Worm (Caenorhabditis elegans) whole organism, late embryonic: ENCODE data around the gene C25F9.4.

Experiments used
- C08G9.2 ChIP-seq: sonication (generic microtip); optimal IDR thresholded peaks from 2 replicates; lab custom pipeline; 2016; ENCODE audit warnings: mild to moderate bottlenecking, missing genetic modification characterization, moderate library complexity, missing compliant biosample characterization
- C38D4.7 ChIP-seq: fragments of 200-800 bp; sonication (Bioruptor generic); optimal IDR thresholded peaks from 2 replicates; lab custom pipeline; 2018; ENCODE audit warnings: mild to moderate bottlenecking, missing genetic modification characterization, moderate library complexity, missing compliant biosample characterization
- F13H6.1 ChIP-seq: sonication (generic microtip); optimal IDR thresholded peaks from 2 replicates; lab custom pipeline; 2016; ENCODE audit warnings: missing genetic modification characterization, missing compliant biosample characterization
- K02D7.2 ChIP-seq: sonication (generic microtip); optimal IDR thresholded peaks from 2 replicates; lab custom pipeline; 2017; ENCODE audit warnings: mild to moderate bottlenecking, missing genetic modification characterization, missing compliant biosample characterization
- K09A11.1 ChIP-seq: sonication (generic microtip); optimal IDR thresholded peaks from 2 replicates; lab custom pipeline; 2017; ENCODE audit warnings: antibody characterized with exemption, mild to moderate bottlenecking, missing genetic modification characterization, missing compliant biosample characterization; ENCODE audit not compliant: insufficient read depth
- T23F11.4 ChIP-seq: fragments of 200-800 bp; sonication (Bioruptor generic); optimal IDR thresholded peaks from 2 replicates; lab custom pipeline; 2018; ENCODE audit warnings: mild to moderate bottlenecking, missing genetic modification characterization, missing compliant biosample characterization
- Y22D7AL.16 ChIP-seq: sonication (generic microtip); optimal IDR thresholded peaks from 2 replicates; lab custom pipeline; 2016; ENCODE audit warnings: missing genetic modification characterization, missing compliant biosample characterization
- ceh-14 ChIP-seq: sonication (generic microtip); optimal IDR thresholded peaks from 2 replicates; lab custom pipeline; 2016; ENCODE audit warnings: missing genotype, missing genetic modification characterization, missing compliant biosample characterization
- ceh-18 ChIP-seq: sonication (generic microtip); optimal IDR thresholded peaks from 2 replicates; lab custom pipeline; 2016; ENCODE audit warnings: missing genetic modification characterization, missing compliant biosample characterization
- ceh-2 ChIP-seq: sonication (generic microtip); optimal IDR thresholded peaks from 2 replicates; lab custom pipeline; 2016; ENCODE audit warnings: missing genotype, missing genetic modification characterization, missing compliant biosample characterization
- ceh-22 ChIP-seq: sonication (generic microtip); optimal IDR thresholded peaks from 2 replicates; lab custom pipeline; 2017; ENCODE audit warnings: missing biosample characterization, missing genetic modification characterization
- ceh-24 ChIP-seq: sonication (generic microtip); optimal IDR thresholded peaks from 2 replicates; lab custom pipeline; 2016; ENCODE audit warnings: mild to moderate bottlenecking, missing genetic modification characterization, missing compliant biosample characterization
- ceh-30 ChIP-seq: fragments of 150-350 bp; optimal IDR thresholded peaks from 2 replicates; lab custom pipeline; 2014; ENCODE audit warnings: missing biosample characterization, missing genetic modification characterization
- ceh-31 ChIP-seq: sonication (generic microtip); optimal IDR thresholded peaks from 2 replicates; lab custom pipeline; 2016; ENCODE audit warnings: missing genetic modification characterization, missing compliant biosample characterization
- ceh-34 ChIP-seq: sonication (generic microtip); optimal IDR thresholded peaks from 2 replicates; lab custom pipeline; 2016; ENCODE audit warnings: mild to moderate bottlenecking, missing genetic modification characterization, missing compliant biosample characterization
- ceh-6 ChIP-seq: fragments of 200-800 bp; sonication (Bioruptor generic); optimal IDR thresholded peaks from 2 replicates; lab custom pipeline; 2018; ENCODE audit warnings: mild to moderate bottlenecking, missing genetic modification characterization, missing compliant biosample characterization
- che-1 ChIP-seq: sonication (generic microtip); optimal IDR thresholded peaks from 2 replicates; lab custom pipeline; 2016; ENCODE audit warnings: mild to moderate bottlenecking, missing genetic modification characterization, missing compliant biosample characterization
- dve-1 ChIP-seq: sonication (generic microtip); optimal IDR thresholded peaks from 2 replicates; lab custom pipeline; 2017; ENCODE audit warnings: antibody characterized with exemption, mild to moderate bottlenecking, missing genetic modification characterization, missing compliant biosample characterization
- elt-2 ChIP-seq: sonication (generic microtip); optimal IDR thresholded peaks from 2 replicates; lab custom pipeline; 2016; ENCODE audit warnings: missing genetic modification reagents, missing genetic modification characterization, missing compliant biosample characterization
- elt-4 ChIP-seq: sonication (generic microtip); optimal IDR thresholded peaks from 2 replicates; lab custom pipeline; 2016; ENCODE audit warnings: missing genetic modification characterization, missing compliant biosample characterization
- fkh-10 ChIP-seq: fragments of 150-350 bp; optimal IDR thresholded peaks from 2 replicates; lab custom pipeline; 2014; ENCODE audit warnings: missing biosample characterization, missing genetic modification reagents, missing genetic modification characterization
- fkh-6 ChIP-seq: sonication (generic microtip); optimal IDR thresholded peaks from 2 replicates; lab custom pipeline; 2016; ENCODE audit warnings: missing genetic modification characterization, missing compliant biosample characterization
- gmeb-2 ChIP-seq: sonication (generic microtip); optimal IDR thresholded peaks from 2 replicates; lab custom pipeline; 2016; ENCODE audit warnings: missing genetic modification characterization, inconsistent platforms, missing compliant biosample characterization
- hlh-30 ChIP-seq: sonication (generic microtip); optimal IDR thresholded peaks from 2 replicates; lab custom pipeline; 2017; ENCODE audit warnings: antibody characterized with exemption, missing genetic modification characterization, missing compliant biosample characterization; ENCODE audit not compliant: insufficient read depth
- hlh-8 ChIP-seq: sonication (generic microtip); optimal IDR thresholded peaks from 2 replicates; lab custom pipeline; 2016; ENCODE audit warnings: missing genotype, missing genetic modification characterization, missing compliant biosample characterization
- madf-2 ChIP-seq: sonication (generic microtip); optimal IDR thresholded peaks from 2 replicates; lab custom pipeline; 2017; ENCODE audit warnings: missing genetic modification characterization, missing compliant biosample characterization
- mec-3 ChIP-seq: sonication (generic microtip); optimal IDR thresholded peaks from 2 replicates; lab custom pipeline; 2016; ENCODE audit warnings: borderline replicate concordance, missing genetic modification characterization, missing compliant biosample characterization
- nhr-232 ChIP-seq: sonication (generic microtip); optimal IDR thresholded peaks from 2 replicates; lab custom pipeline; 2016; ENCODE audit warnings: missing genetic modification characterization, missing compliant biosample characterization
- npax-4 ChIP-seq: sonication (generic microtip); optimal IDR thresholded peaks from 2 replicates; lab custom pipeline; 2016; ENCODE audit warnings: missing genetic modification characterization, missing compliant biosample characterization
- odd-2 ChIP-seq: sonication (generic microtip); optimal IDR thresholded peaks from 2 replicates; lab custom pipeline; 2017; ENCODE audit warnings: antibody characterized with exemption, mild to moderate bottlenecking, missing genetic modification characterization, missing compliant biosample characterization
- pat-9 ChIP-seq: fragments of 200-800 bp; sonication (Bioruptor generic); optimal IDR thresholded peaks from 2 replicates; lab custom pipeline; 2018; ENCODE audit warnings: mild to moderate bottlenecking, missing genetic modification characterization, moderate library complexity, missing compliant biosample characterization
- pax-1 ChIP-seq: fragments of 150-350 bp; optimal IDR thresholded peaks from 2 replicates; lab custom pipeline; 2014; ENCODE audit warnings: missing biosample characterization, missing genetic modification characterization
- pha-4 ChIP-seq: fragments of 150-350 bp; optimal IDR thresholded peaks from 2 replicates; lab custom pipeline; 2018; ENCODE audit warnings: missing biosample characterization, missing genetic modification reagents, missing genetic modification characterization
- pqm-1 ChIP-seq: sonication (generic microtip); optimal IDR thresholded peaks from 2 replicates; lab custom pipeline; 2016; ENCODE audit warnings: missing genetic modification characterization, missing compliant biosample characterization
- ref-2 ChIP-seq: sonication (generic microtip); optimal IDR thresholded peaks from 2 replicates; lab custom pipeline; 2016; ENCODE audit warnings: missing genetic modification characterization, missing compliant biosample characterization
- tbx-2 ChIP-seq: sonication (generic microtip); optimal IDR thresholded peaks from 2 replicates; lab custom pipeline; 2016; ENCODE audit warnings: missing genetic modification characterization, missing compliant biosample characterization
- ttx-3 ChIP-seq: sonication (generic microtip); optimal IDR thresholded peaks from 2 replicates; lab custom pipeline; 2016; ENCODE audit warnings: missing genetic modification reagents, missing genetic modification characterization, missing compliant biosample characterization
- unc-42 ChIP-seq: sonication (generic microtip); optimal IDR thresholded peaks from 2 replicates; lab custom pipeline; 2016; ENCODE audit warnings: missing genotype, missing genetic modification characterization, missing compliant biosample characterization
- unc-86 ChIP-seq: sonication (generic microtip); optimal IDR thresholded peaks from 2 replicates; lab custom pipeline; 2016; ENCODE audit warnings: missing genetic modification characterization, missing compliant biosample characterization

Gene C25F9.4

ce11 chrV:19421131-19421530 lies 4.8 kb upstream of the C25F9.4 start, which contains the start of gene C25F9.2:
Gene C25F9.2, plus strand, starts transcription at chrV:19421471.
- no peak for TF ChIP-seq mec-3
- TF ChIP-seq ceh-14 (tag; lab: Kevin White, UChicago) = no peak
- TF ChIP-seq gmeb-2 = no peak
- no peak for TF ChIP-seq che-1 (tag; lab: Kevin White, UChicago)
- no peak for TF ChIP-seq ceh-30 (tag; lab: Kevin White, UChicago)
- no peak for TF ChIP-seq ceh-34
- no peak for TF ChIP-seq ceh-6
- TF ChIP-seq pqm-1 = no peak
- TF ChIP-seq ceh-24 (tag; lab: Kevin White, UChicago) = no peak
- no peak for TF ChIP-seq pat-9 (tag; lab: Kevin White, UChicago)
- TF ChIP-seq, all 69 proteins: peak for 0

DNA sequence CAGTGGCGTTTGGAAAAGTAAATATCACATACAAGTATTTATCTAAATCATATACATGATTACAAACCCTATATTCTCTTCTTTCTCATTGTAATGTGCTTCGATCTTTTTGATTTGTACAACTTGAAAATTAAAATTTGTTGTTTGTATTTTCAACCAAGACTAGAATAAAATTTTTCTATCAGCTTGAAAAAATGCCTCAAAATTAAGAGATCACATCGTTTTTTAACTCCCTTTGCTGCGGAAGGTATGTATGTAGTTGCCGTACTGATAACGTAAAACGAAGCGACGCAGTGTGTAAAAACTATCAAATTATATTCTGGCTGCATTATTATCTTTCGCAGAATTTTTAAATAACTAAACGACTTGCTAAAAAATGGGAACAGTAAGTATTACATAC lies 1.5 kb upstream of the C25F9.4 start, which contains the start of gene C25F9.15:
Gene C25F9.15, plus strand, starts transcription at position 301 of the 400 bp plus-strand sequence.
- TF ChIP-seq ceh-14 (tag; lab: Kevin White, UChicago) = no peak
- no peak for TF ChIP-seq pha-4 (tag; lab: Kevin White, UChicago)
- TF ChIP-seq nhr-232 (tag; lab: Kevin White, UChicago) = no peak
- no peak for TF ChIP-seq fkh-10 (GFP tag; lab: Kevin White, UChicago)
- no peak for TF ChIP-seq pat-9 (tag; lab: Kevin White, UChicago)
- TF ChIP-seq ref-2 (tag; lab: Kevin White, UChicago) = no peak
- no peak for TF ChIP-seq ceh-22 (tag; lab: Kevin White, UChicago)
- no peak for TF ChIP-seq ceh-24 (tag; lab: Kevin White, UChicago)
- TF ChIP-seq ceh-2 = no peak
- no peak for TF ChIP-seq pqm-1
- no peak for TF ChIP-seq Y22D7AL.16 (tag; lab: Kevin White, UChicago)
- no peak for TF ChIP-seq elt-2 (tag; lab: Kevin White, UChicago)
- no peak for TF ChIP-seq madf-2 (tag; lab: Kevin White, UChicago)
- no peak for TF ChIP-seq K02D7.2

DNA sequence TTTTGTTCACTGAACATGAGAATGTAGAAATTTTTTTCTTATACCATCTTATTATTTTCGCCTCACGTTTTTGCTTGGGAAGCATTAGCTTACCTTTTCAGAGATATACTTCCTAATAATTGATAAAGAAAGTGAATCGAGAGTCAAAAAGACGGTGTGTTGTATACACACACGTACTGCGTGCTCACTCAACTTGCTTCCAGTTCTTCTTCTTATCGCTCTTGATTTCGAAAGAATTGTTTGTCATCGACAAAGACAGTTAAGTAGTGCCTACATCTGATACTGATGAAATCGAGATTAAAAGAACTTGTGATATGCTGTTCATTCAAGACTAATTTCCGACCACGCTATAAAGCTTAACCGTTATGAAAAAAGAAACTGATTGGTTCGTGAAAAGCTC lies 5.7 kb downstream of the C25F9.4 start, which contains the start of gene C25F9.5:
Gene C25F9.5, minus strand, starts transcription at position 195 of the 400 bp plus-strand sequence.
- TF ChIP-seq C08G9.2 (no peak), hlh-8 (no peak), pax-1 (no peak), ceh-18 (no peak), ttx-3 (tag; lab: Kevin White, UChicago) (no peak), ceh-31 (no peak), Y22D7AL.16 (tag; lab: Kevin White, UChicago) (no peak), dve-1 (tag; lab: Kevin White, UChicago) (no peak), C38D4.7 (no peak), hlh-30 (tag; lab: Kevin White, UChicago) (no peak), K02D7.2 (no peak)

- TF ChIP-seq nhr-232 (tag; lab: Kevin White, UChicago) (no peak), fkh-6 (tag; lab: Kevin White, UChicago) (no peak), npax-4 (tag; lab: Kevin White, UChicago) (no peak), ttx-3 (tag; lab: Kevin White, UChicago) (no peak), elt-4 (tag; lab: Kevin White, UChicago) (no peak), dve-1 (tag; lab: Kevin White, UChicago) (no peak), pax-1 (no peak), T23F11.4 (GFP tag; lab: Kevin White, UChicago) (no peak), unc-42 (tag; lab: Kevin White, UChicago) (no peak)
Measured at ce11 chrV:19405276-19405815, 11.0 kb downstream of the C25F9.4 start, which contains the start of the genes C25F9.6 and C25F9.10. Gene C25F9.6, minus strand, starts transcription at chrV:19405326. Gene C25F9.10, plus strand, starts transcription at chrV:19405729.

ce11 chrV:19403619-19404018 lies 12.8 kb downstream of the C25F9.4 start:
- TF ChIP-seq ceh-34 (no peak), K09A11.1 (tag; lab: Kevin White, UChicago) (no peak), K02D7.2 (no peak), F13H6.1 (tag; lab: Kevin White, UChicago) (no peak), hlh-8 (no peak), hlh-30 (tag; lab: Kevin White, UChicago) (no peak), ceh-6 (no peak), elt-4 (tag; lab: Kevin White, UChicago) (no peak), unc-86 (tag; lab: Kevin White, UChicago) (no peak), tbx-2 (tag; lab: Kevin White, UChicago) (no peak), odd-2 (tag; lab: Kevin White, UChicago) (no peak), ceh-18 (no peak), nhr-232 (tag; lab: Kevin White, UChicago) (no peak)
